Worm (Caenorhabditis elegans) whole organism, young adult: ENCODE data around the gene D1022.4.
A peak's percentile ranks its signal among the peaks of the same experiment; 100 is the strongest.

ENCODE experiments used
- B0035.1 ChIP-seq: sonication (generic microtip); optimal IDR thresholded peaks from 2 replicates; lab custom pipeline; 2016; ENCODE audit warnings: missing genetic modification characterization, mild to moderate bottlenecking, missing compliant biosample characterization, missing genotype, missing genetic modification reagents
- C17E4.6 ChIP-seq: fragments of 200-800 bp; sonication (Bioruptor generic); IDR thresholded peaks from 2 replicates; pipeline ENCODE4 v1.3.6; 2022; ENCODE audit warnings: missing genetic modification reagents, missing genetic modification characterization, missing compliant biosample characterization
- D2030.7 ChIP-seq: fragments of 200-800 bp; sonication (Bioruptor generic); IDR thresholded peaks from 2 replicates; pipeline ENCODE4 v1.3.6; 2022; ENCODE audit warnings: missing genetic modification reagents, missing genetic modification characterization, missing compliant biosample characterization
- F22D6.2 ChIP-seq: sonication (generic microtip); optimal IDR thresholded peaks from 2 replicates; lab custom pipeline; 2016; ENCODE audit warnings: mild to moderate bottlenecking, missing genetic modification characterization, missing compliant biosample characterization
- F37B4.10 ChIP-seq: fragments of 200-800 bp; sonication (Bioruptor generic); IDR thresholded peaks from 2 replicates; pipeline ENCODE4 v1.3.6; 2022; ENCODE audit warnings: missing genetic modification characterization, missing compliant biosample characterization
- F39B2.1 ChIP-seq: fragments of 200-800 bp; sonication (Bioruptor generic); IDR thresholded peaks from 2 replicates; pipeline ENCODE4 v1.3.6; 2022; ENCODE audit warnings: missing genetic modification reagents, missing genetic modification characterization, missing compliant biosample characterization
- F55B11.4 ChIP-seq: sonication (generic microtip); optimal IDR thresholded peaks from 2 replicates; lab custom pipeline; 2016; ENCODE audit warnings: missing compliant biosample characterization, missing genetic modification characterization, borderline replicate concordance; ENCODE audit not compliant: insufficient read depth
- F57C9.4 ChIP-seq: sonication (generic microtip); optimal IDR thresholded peaks from 2 replicates; lab custom pipeline; 2017; ENCODE audit warnings: mild to moderate bottlenecking, missing genetic modification characterization, missing compliant biosample characterization
- K11D2.4 ChIP-seq: fragments of 200-800 bp; sonication (Bioruptor generic); IDR thresholded peaks from 2 replicates; pipeline ENCODE4 v1.3.6; 2022; ENCODE audit warnings: missing genetic modification reagents, missing genetic modification characterization, missing compliant biosample characterization
- Y53G8AR.9 ChIP-seq: fragments of 200-800 bp; sonication (Bioruptor generic); conservative IDR thresholded peaks from 2 replicates; pipeline ENCODE4 v1.3.6; 2022; ENCODE audit warnings: missing genetic modification reagents, missing genetic modification characterization, missing compliant biosample characterization
- Y95B8A.8 ChIP-seq: fragments of 200-800 bp; sonication (Bioruptor generic); IDR thresholded peaks from 2 replicates; pipeline ENCODE4 v1.3.6; 2022; ENCODE audit warnings: missing genetic modification reagents, missing genetic modification characterization, missing compliant biosample characterization
- ZK185.1 ChIP-seq: sonication (generic microtip); optimal IDR thresholded peaks from 2 replicates; lab custom pipeline; 2016; ENCODE audit warnings: mild to moderate bottlenecking, missing genetic modification characterization, missing compliant biosample characterization; ENCODE audit not compliant: poor library complexity, severe bottlenecking
- aptf-2 ChIP-seq: fragments of 200-800 bp; sonication (Bioruptor generic); conservative IDR thresholded peaks from 2 replicates; pipeline ENCODE4 v1.3.6; 2022; ENCODE audit warnings: missing genetic modification reagents, missing genetic modification characterization, missing compliant biosample characterization
- atf-7 ChIP-seq: sonication (generic microtip); optimal IDR thresholded peaks from 2 replicates; lab custom pipeline; 2017; ENCODE audit warnings: mild to moderate bottlenecking, missing genetic modification characterization, missing compliant biosample characterization
- attf-5 ChIP-seq: fragments of 200-800 bp; sonication (Bioruptor generic); optimal IDR thresholded peaks from 2 replicates; lab custom pipeline; 2018; ENCODE audit warnings: mild to moderate bottlenecking, missing genetic modification characterization, missing compliant biosample characterization
- cebp-1 ChIP-seq, 2 experiments: fragments of 200-800 bp in 1 of 2; sonication (Bioruptor generic) in 1 of 2; sonication (generic microtip) in 1 of 2; IDR thresholded peaks in 1 of 2; optimal IDR thresholded peaks in 1 of 2; 2 replicates each; pipeline versions ENCODE4 v1.3.6 to Lab custom; 2017 to 2022; ENCODE audit warnings: missing compliant biosample characterization in 2 of 2, missing genetic modification characterization in 2 of 2, mild to moderate bottlenecking in 1 of 2, missing genetic modification reagents in 1 of 2, moderate library complexity in 1 of 2
- ceh-27 ChIP-seq: fragments of 200-800 bp; sonication (Bioruptor generic); optimal IDR thresholded peaks from 2 replicates; lab custom pipeline; 2018; ENCODE audit warnings: mild to moderate bottlenecking, missing genetic modification characterization, moderate library complexity, missing compliant biosample characterization
- chd-7 ChIP-seq: sonication (generic microtip); optimal IDR thresholded peaks from 2 replicates; lab custom pipeline; 2016; ENCODE audit warnings: mild to moderate bottlenecking, missing genetic modification characterization, moderate library complexity, missing compliant biosample characterization
- dpff-1 ChIP-seq: sonication (generic microtip); optimal IDR thresholded peaks from 2 replicates; lab custom pipeline; 2017; ENCODE audit warnings: mild to moderate bottlenecking, missing genetic modification characterization, missing compliant biosample characterization
- egl-44 ChIP-seq: fragments of 200-800 bp; sonication (Bioruptor generic); IDR thresholded peaks from 2 replicates; pipeline ENCODE4 v1.3.6; 2022; ENCODE audit warnings: missing genetic modification reagents, missing genetic modification characterization, missing compliant biosample characterization
- egrh-3 ChIP-seq: fragments of 200-800 bp; sonication (Bioruptor generic); IDR thresholded peaks from 2 replicates; pipeline ENCODE4 v1.3.6; 2022; ENCODE audit warnings: missing genetic modification reagents, missing genetic modification characterization, missing compliant biosample characterization
- ets-4 ChIP-seq: fragments of 200-800 bp; sonication (Bioruptor generic); optimal IDR thresholded peaks from 2 replicates; lab custom pipeline; 2018; ENCODE audit warnings: mild to moderate bottlenecking, missing genetic modification characterization, missing compliant biosample characterization
- gei-17 ChIP-seq: fragments of 200-800 bp; sonication (Bioruptor generic); optimal IDR thresholded peaks from 2 replicates; lab custom pipeline; 2018; ENCODE audit warnings: mild to moderate bottlenecking, missing genetic modification characterization, missing compliant biosample characterization
- hlh-26 ChIP-seq: fragments of 200-800 bp; sonication (Bioruptor generic); conservative IDR thresholded peaks from 2 replicates; pipeline ENCODE4 v1.3.6; 2022; ENCODE audit warnings: missing genetic modification reagents, missing genetic modification characterization, missing compliant biosample characterization
- hmg-20 ChIP-seq: fragments of 200-800 bp; sonication (Bioruptor generic); IDR thresholded peaks from 2 replicates; pipeline ENCODE4 v1.3.6; 2022; ENCODE audit warnings: missing genetic modification reagents, missing genetic modification characterization, missing compliant biosample characterization
- lin-35 ChIP-seq, 3 experiments: fragments of 150-350 bp in 2 of 3; sonication (generic microtip) in 1 of 3; optimal IDR thresholded peaks; 2 replicates each; lab custom pipeline; 2014 to 2018; ENCODE audit warnings: missing biosample characterization in 3 of 3, missing genetic modification characterization in 3 of 3, missing genetic modification reagents in 3 of 3
- lin-40 ChIP-seq: sonication (generic microtip); optimal IDR thresholded peaks from 2 replicates; lab custom pipeline; 2016; ENCODE audit warnings: missing genetic modification characterization, mild to moderate bottlenecking, missing compliant biosample characterization, missing genotype, missing genetic modification reagents
- lsy-27 ChIP-seq: sonication (generic microtip); optimal IDR thresholded peaks from 2 replicates; lab custom pipeline; 2017; ENCODE audit warnings: missing genetic modification characterization, mild to moderate bottlenecking, missing compliant biosample characterization, antibody characterized with exemption, missing genotype, borderline replicate concordance; ENCODE audit not compliant: insufficient read depth
- madf-10 ChIP-seq: sonication (generic microtip); optimal IDR thresholded peaks from 2 replicates; lab custom pipeline; 2016; ENCODE audit warnings: mild to moderate bottlenecking, missing genetic modification characterization, missing compliant biosample characterization
- madf-3 ChIP-seq: fragments of 200-800 bp; sonication (Bioruptor generic); IDR thresholded peaks from 2 replicates; pipeline ENCODE4 v1.3.6; 2022; ENCODE audit warnings: missing genetic modification reagents, missing genetic modification characterization, missing compliant biosample characterization
- mcd-1 ChIP-seq: fragments of 200-800 bp; sonication (Bioruptor generic); IDR thresholded peaks from 2 replicates; pipeline ENCODE4 v1.3.6; 2022; ENCODE audit warnings: missing genetic modification reagents, missing genetic modification characterization, missing compliant biosample characterization
- nfya-1 ChIP-seq: sonication (generic microtip); optimal IDR thresholded peaks from 2 replicates; lab custom pipeline; 2017; ENCODE audit warnings: antibody characterized with exemption, missing compliant biosample characterization, missing genetic modification characterization, borderline replicate concordance; ENCODE audit not compliant: insufficient read depth
- nfya-2 ChIP-seq: fragments of 200-800 bp; sonication (Bioruptor generic); IDR thresholded peaks from 2 replicates; pipeline ENCODE4 v1.3.6; 2022; ENCODE audit warnings: missing genetic modification reagents, missing genetic modification characterization, missing compliant biosample characterization
- pbrm-1 ChIP-seq: fragments of 200-800 bp; sonication (Bioruptor generic); IDR thresholded peaks from 2 replicates; pipeline ENCODE4 v1.3.6; 2022; ENCODE audit warnings: missing genetic modification reagents, missing genetic modification characterization, missing compliant biosample characterization
- rcor-1 ChIP-seq: fragments of 200-800 bp; sonication (Bioruptor generic); IDR thresholded peaks from 2 replicates; pipeline ENCODE4 v1.3.6; 2022; ENCODE audit warnings: missing genetic modification reagents, missing genetic modification characterization, missing compliant biosample characterization
- rec-8 ChIP-seq, 2 experiments: sonication (generic microtip); optimal IDR thresholded peaks; 2 replicates each; lab custom pipeline; 2016; ENCODE audit warnings: mild to moderate bottlenecking in 2 of 2, missing genetic modification characterization in 2 of 2, missing genetic modification reagents in 2 of 2, missing genotype in 2 of 2, missing biosample characterization in 1 of 2, missing compliant biosample characterization in 1 of 2, moderate library complexity in 1 of 2
- repo-1 ChIP-seq: sonication (generic microtip); optimal IDR thresholded peaks from 2 replicates; lab custom pipeline; 2017; ENCODE audit warnings: mild to moderate bottlenecking, missing genetic modification characterization, missing compliant biosample characterization
- rpc-1 ChIP-seq, 2 experiments: fragments of 150-350 bp in 1 of 2; sonication (generic microtip) in 1 of 2; optimal IDR thresholded peaks; 2 replicates each; lab custom pipeline; 2014 to 2018; ENCODE audit warnings: missing biosample characterization in 1 of 2, missing genetic modification characterization in 1 of 2, missing genetic modification reagents in 1 of 2, missing genotype in 1 of 2
- sdz-38 ChIP-seq: sonication (generic microtip); optimal IDR thresholded peaks from 2 replicates; lab custom pipeline; 2016; ENCODE audit warnings: missing genotype, missing genetic modification characterization, missing compliant biosample characterization
- sea-2 ChIP-seq: fragments of 200-800 bp; sonication (Bioruptor generic); IDR thresholded peaks from 2 replicates; pipeline ENCODE4 v1.3.6; 2022; ENCODE audit warnings: missing genetic modification characterization, missing compliant biosample characterization
- snpc-1.1 ChIP-seq: sonication (generic microtip); optimal IDR thresholded peaks from 2 replicates; lab custom pipeline; 2017; ENCODE audit warnings: missing genetic modification characterization, mild to moderate bottlenecking, missing compliant biosample characterization, antibody characterized with exemption, moderate library complexity, missing genotype, missing genetic modification reagents; ENCODE audit not compliant: insufficient read depth
- unc-130 ChIP-seq: sonication (generic microtip); optimal IDR thresholded peaks from 2 replicates; lab custom pipeline; 2016; ENCODE audit warnings: missing genetic modification reagents, missing genetic modification characterization, missing compliant biosample characterization
- unc-62 ChIP-seq: fragments of 150-350 bp; optimal IDR thresholded peaks from 2 replicates; lab custom pipeline; 2014; ENCODE audit warnings: missing biosample characterization, missing genetic modification reagents, missing genetic modification characterization
- xnd-1 ChIP-seq: sonication (generic microtip); optimal IDR thresholded peaks from 2 replicates; lab custom pipeline; 2016; ENCODE audit warnings: missing genotype, missing genetic modification reagents, missing genetic modification characterization, missing compliant biosample characterization
- ztf-18 ChIP-seq: sonication (generic microtip); optimal IDR thresholded peaks from 2 replicates; lab custom pipeline; 2016; ENCODE audit warnings: missing genotype, mild to moderate bottlenecking, missing genetic modification characterization, missing compliant biosample characterization

The D1022.4 gene

DNA sequence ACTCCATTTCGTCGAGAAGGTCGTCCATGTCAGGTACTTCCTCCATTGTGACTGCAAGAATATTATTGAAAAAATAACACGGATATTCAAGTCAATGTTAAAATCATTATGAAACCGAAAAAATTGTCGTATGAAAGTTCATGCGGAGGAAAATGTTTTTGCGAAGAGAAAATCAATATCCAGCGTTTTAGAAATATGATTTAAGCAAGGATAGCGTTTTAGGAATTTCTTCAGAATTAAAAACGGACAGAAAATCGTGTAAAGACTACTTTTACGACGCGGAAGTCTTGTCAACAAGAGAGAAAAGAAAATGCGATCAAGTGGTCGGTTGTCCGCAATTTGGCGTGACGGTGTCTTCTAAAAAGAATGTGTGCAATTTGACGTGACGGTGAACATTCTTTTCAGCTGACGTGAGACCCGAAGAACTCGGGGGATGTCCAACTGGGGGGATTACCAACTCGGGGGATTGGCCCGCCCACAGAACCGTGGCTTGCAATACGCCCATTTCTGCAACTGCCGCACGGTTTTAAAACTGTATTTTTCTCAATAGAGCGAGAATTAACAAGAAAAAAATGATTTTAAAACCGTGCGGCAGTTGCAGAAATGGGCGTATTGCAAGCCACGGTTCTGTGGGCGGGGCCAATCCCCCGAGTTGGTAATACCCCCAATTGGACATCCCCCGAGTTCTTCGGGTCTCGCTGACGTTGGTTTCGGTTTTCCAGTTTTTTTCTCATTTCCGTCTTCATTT lies 21.6 kb upstream of the D1022.4 start, which contains the start of the genes aka-1 and ubc-6 (continued):
- TF ChIP-seq nfya-2, result no peak
- TF ChIP-seq D2030.7, result peak; percentile 98
- TF ChIP-seq hmg-20, result peak; percentile 78
- TF ChIP-seq ets-4, result no peak
- TF ChIP-seq F39B2.1, result no peak
- peak; percentile 35 for TF ChIP-seq snpc-1.1 (tag; lab: Kevin White, UChicago)
- TF ChIP-seq K11D2.4 (GFP tag; lab: Robert Waterston, UW), result peak; percentile 94
- peak; percentile 21 for TF ChIP-seq xnd-1 (tag; lab: Kevin White, UChicago)
- no peak for TF ChIP-seq nfya-1
- TF ChIP-seq atf-7 (tag; lab: Kevin White, UChicago), result peak; percentile 62
- no peak for TF ChIP-seq hlh-26 (GFP tag; lab: Robert Waterston, UW)
- TF ChIP-seq unc-62 (GFP tag; lab: Kevin White, UChicago), result no peak
- peak; percentile 91 for TF ChIP-seq madf-10 (tag; lab: Kevin White, UChicago)
- peak; percentile 91 for TF ChIP-seq C17E4.6 (GFP tag; lab: Robert Waterston, UW)
- TF ChIP-seq pbrm-1 (GFP tag; lab: Robert Waterston, UW), result peak; percentile 97
- no peak for TF ChIP-seq rec-8 (tag; optimal IDR thresholded peaks at IDR 0.05; lab: Kevin White, UChicago)
- peak; percentile 94 for TF ChIP-seq Y95B8A.8 (GFP tag; lab: Robert Waterston, UW)
- peak; percentile 87; the same call in 1 of the 2 replicates for TF ChIP-seq egl-44
- peak; percentile 77 for TF ChIP-seq ZK185.1 (tag; lab: Kevin White, UChicago)
- TF ChIP-seq unc-130 (GFP tag; lab: Kevin White, UChicago), result peak; percentile 83
- peak; percentile 71 for TF ChIP-seq B0035.1
- TF ChIP-seq attf-5 (GFP tag; lab: Kevin White, UChicago), result peak; percentile 96
- TF ChIP-seq sea-2 (GFP tag; lab: Robert Waterston, UW), result 0 out of 2 replicates have a peak, but pooled peaks have one; percentile 34
- TF ChIP-seq aptf-2 (GFP tag; lab: Robert Waterston, UW), result peak; percentile 89
- TF ChIP-seq mcd-1 (GFP tag; lab: Robert Waterston, UW), result peak; percentile 96
- peak; percentile 87 for TF ChIP-seq egrh-3 (GFP tag; lab: Robert Waterston, UW)
- TF ChIP-seq F55B11.4 (tag; lab: Kevin White, UChicago), result no peak
- peak; percentile 94 for TF ChIP-seq ceh-27 (GFP tag; lab: Kevin White, UChicago)
- no peak for TF ChIP-seq dpff-1
- TF ChIP-seq F57C9.4 (tag; lab: Kevin White, UChicago), result no peak
- TF ChIP-seq sdz-38, result no peak
- peak; percentile 66 for TF ChIP-seq gei-17 (GFP tag; lab: Kevin White, UChicago)
- peak; percentile 39 for TF ChIP-seq F22D6.2 (tag; lab: Kevin White, UChicago)
- peak; percentile 95 for TF ChIP-seq lin-40 (tag; lab: Kevin White, UChicago)
- TF ChIP-seq lsy-27 (tag; lab: Kevin White, UChicago), result peak; percentile 55
- TF ChIP-seq Y53G8AR.9 (GFP tag; lab: Robert Waterston, UW), result peak; percentile 91
- 0 out of 2 replicates have a peak, but pooled peaks have one; percentile 85 for TF ChIP-seq F37B4.10 (GFP tag; lab: Robert Waterston, UW)
- peak; percentile 87 for TF ChIP-seq madf-3 (GFP tag; lab: Robert Waterston, UW)
- TF ChIP-seq ztf-18 (tag; lab: Kevin White, UChicago), result peak; percentile 88
- peak in 1 of 3 experiments; percentile 70 for TF ChIP-seq lin-35 (GFP tag; optimal IDR thresholded peaks at IDR 0.05; lab: Kevin White, UChicago)
- peak; percentile 80 for TF ChIP-seq cebp-1 (GFP tag; IDR thresholded peaks at IDR 0.05; lab: Robert Waterston, UW)
- TF ChIP-seq cebp-1 (tag; optimal IDR thresholded peaks at IDR 0.05; lab: Kevin White, UChicago), result peak; percentile 91
- peak; percentile 22 for TF ChIP-seq repo-1 (tag; lab: Kevin White, UChicago)
- TF ChIP-seq chd-7, result peak; percentile 71
- peak; percentile 40 for TF ChIP-seq rpc-1 (optimal IDR thresholded peaks at IDR 0.05; lab: Kevin White, UChicago)
- TF ChIP-seq rpc-1 (tag; optimal IDR thresholded peaks at IDR 0.05; lab: Kevin White, UChicago), result no peak
- peak; percentile 93 for TF ChIP-seq rcor-1 (GFP tag; lab: Robert Waterston, UW)
